Fruit fly (Drosophila melanogaster) Kc167 (cell line): Measurements from ENCODE around the gene CG34348.

Experiments used
- Myc ChIP-seq: fragments of >200 bp; optimal IDR thresholded peaks from 2 replicates; lab custom pipeline; 2017; ENCODE audit warnings: missing external identifiers
- Sin3A ChIP-seq: fragments of >200 bp; optimal IDR thresholded peaks from 2 replicates; lab custom pipeline; 2018; ENCODE audit warnings: missing external identifiers
- h ChIP-seq: fragments of >200 bp; optimal IDR thresholded peaks from 3 replicates; lab custom pipeline; 2018; ENCODE audit warnings: missing external identifiers
- insv ChIP-seq: fragments of >200 bp; optimal IDR thresholded peaks from 3 replicates; lab custom pipeline; 2018; ENCODE audit warnings: missing external identifiers
- psq ChIP-seq: fragments of >200 bp; optimal IDR thresholded peaks from 2 replicates; lab custom pipeline; 2017; ENCODE audit warnings: missing external identifiers
- ttk ChIP-seq: sonication (Bioruptor generic); optimal IDR thresholded peaks from 2 replicates; lab custom pipeline; 2017; ENCODE audit warnings: missing external identifiers

Gene CG34348

DNA sequence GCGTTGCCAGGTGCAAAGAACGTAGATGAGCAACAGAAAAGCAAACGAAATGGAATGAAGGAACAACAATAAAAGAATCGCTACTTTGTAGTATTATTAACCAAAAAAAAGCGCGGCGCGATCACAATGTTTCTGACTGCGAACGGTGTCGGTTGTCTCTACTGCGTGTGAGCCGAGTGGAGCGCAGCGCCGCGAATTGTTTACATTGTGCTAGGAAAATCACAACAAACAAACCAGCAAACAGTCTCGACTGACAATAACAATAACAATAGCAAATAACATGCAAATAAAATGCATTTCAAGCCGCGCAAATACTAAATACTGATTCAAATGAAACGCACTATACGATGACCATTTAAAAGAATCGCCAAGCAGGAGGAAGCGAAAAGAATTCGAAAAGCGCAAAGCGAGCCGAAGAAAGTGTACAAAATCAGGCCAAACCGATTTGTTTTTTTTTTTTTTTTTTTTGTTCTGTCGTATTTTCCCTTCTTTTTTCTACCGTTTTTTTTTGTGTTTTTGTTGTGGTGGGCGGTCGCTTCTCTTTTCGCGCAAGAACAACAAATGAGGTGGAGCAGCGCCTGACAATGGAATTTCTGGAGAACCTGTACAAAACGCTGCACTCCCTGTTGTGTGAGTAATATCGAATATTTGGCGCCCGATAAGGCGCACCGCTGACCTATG lies at the start of gene CG34348, which contains the start of gene Kap3:
CG34348 (plus strand) TSS at position 6 of the 681 bp plus-strand sequence.
Kap3 (minus strand) TSS at position 217 of the 681 bp plus-strand sequence.
- no peak for TF ChIP-seq Myc (lab: Kevin White, UChicago)
- no peak for TF ChIP-seq insv (lab: Kevin White, UChicago)
- TF ChIP-seq ttk (lab: Kevin White, UChicago) = no peak
- no peak for TF ChIP-seq Sin3A (lab: Kevin White, UChicago)
- no peak for TF ChIP-seq psq (lab: Kevin White, UChicago)
- no peak for TF ChIP-seq h (lab: Kevin White, UChicago)

DNA sequence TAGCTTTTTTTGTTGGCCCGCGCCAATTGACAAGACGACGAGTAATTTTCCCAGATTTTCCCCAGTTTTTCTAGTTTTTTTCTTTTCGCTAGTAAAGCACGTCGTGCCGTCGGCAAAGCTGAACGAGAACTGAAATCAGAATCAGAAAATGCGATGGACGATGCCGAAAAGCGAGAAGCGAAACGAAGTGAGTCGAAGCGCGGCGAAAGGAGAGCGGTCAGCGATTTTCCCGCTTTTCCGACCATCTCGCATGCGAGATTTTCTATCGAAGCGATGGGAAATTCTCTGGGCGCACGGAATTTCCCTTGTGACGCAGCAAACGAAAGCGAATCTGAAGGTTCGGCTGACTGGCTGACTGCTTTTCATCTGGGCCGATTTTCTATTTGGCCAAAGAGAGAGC lies 46.1 kb upstream of the CG34348 start:
- no peak for TF ChIP-seq Myc (lab: Kevin White, UChicago)

DNA sequence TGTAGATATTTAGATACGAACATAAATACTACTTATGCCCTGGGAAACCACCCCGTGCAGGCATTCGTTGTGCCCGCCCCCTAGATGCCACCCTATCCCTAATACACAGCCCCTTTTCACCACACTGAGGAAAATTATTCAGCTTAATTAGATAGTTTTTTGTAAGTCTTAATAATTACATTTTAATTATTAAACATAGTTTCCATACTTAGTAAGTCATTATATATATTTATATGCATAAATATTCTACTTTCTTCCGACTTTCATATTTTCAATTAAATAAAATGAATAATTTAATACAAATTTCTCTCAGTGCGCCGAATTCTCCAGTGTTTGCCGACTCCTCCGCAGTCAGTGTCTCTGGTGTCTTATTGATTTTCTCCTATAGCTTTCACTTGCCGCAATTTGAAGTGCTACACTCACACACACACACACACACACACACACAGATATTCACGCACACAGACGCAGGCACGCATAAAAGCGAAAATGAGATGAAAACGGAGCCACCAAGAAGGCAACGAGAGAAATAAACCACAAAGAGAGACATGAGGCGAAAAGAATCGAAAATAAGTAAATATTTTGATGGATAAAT lies 44.2 kb upstream of the CG34348 start:
- TF ChIP-seq Sin3A (lab: Kevin White, UChicago) (no peak), ttk (lab: Kevin White, UChicago) (no peak), Myc (lab: Kevin White, UChicago) (no peak), insv (lab: Kevin White, UChicago) (no peak), psq (lab: Kevin White, UChicago) (no peak), h (lab: Kevin White, UChicago) (no peak)

DNA sequence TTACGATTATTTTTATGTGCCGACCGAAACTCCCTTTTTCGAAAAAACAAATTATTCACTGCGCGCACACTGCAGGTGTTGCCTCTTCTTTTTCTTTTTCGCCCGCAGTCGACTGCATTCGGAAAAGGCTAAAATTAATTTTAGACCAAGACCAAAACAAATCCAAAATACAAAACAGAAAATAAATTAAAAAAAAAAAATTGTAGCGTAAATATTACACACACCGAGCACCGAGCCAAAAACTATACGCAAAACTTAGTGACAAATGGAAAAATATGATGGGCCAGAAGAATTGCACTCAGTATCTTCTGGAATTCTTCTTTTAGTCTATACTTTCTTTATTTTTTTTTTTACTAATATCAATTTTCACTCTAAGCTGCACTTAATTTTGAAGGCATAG lies 37.0 kb upstream of the CG34348 start, which contains the start of gene CG44422:
CG44422 (minus strand) TSS at position 101 of the 400 bp plus-strand sequence.
- TF ChIP-seq insv (lab: Kevin White, UChicago) = no peak
- TF ChIP-seq Myc (lab: Kevin White, UChicago) = no peak
- no peak for TF ChIP-seq Sin3A (lab: Kevin White, UChicago)
- no peak for TF ChIP-seq h (lab: Kevin White, UChicago)
- no peak for TF ChIP-seq psq (lab: Kevin White, UChicago)
- no peak for TF ChIP-seq ttk (lab: Kevin White, UChicago)

DNA sequence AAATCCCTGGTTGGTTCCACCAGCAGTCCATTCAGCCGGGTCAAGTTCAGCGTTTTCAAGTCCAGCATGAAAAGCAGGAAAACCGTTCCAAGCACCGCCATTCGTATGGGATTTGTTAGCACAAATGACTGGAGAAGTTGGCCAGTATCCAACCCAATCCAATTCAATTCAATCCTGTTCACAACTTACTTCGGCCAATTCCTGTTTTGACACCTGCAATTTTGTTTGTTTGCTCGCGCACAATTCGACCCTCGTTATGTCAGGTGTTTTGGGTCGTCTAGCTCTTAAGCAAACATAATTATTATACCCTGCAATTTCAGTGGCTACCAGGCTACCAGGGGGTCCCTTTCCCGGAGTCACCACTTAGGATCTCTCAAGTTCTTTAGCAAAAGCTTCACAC lies 28.6 kb upstream of the CG34348 start, which contains the start of gene Ir10a:
Ir10a (minus strand) TSS at position 101 of the 400 bp plus-strand sequence.
- TF ChIP-seq insv (lab: Kevin White, UChicago) (no peak), h (lab: Kevin White, UChicago) (no peak)

DNA sequence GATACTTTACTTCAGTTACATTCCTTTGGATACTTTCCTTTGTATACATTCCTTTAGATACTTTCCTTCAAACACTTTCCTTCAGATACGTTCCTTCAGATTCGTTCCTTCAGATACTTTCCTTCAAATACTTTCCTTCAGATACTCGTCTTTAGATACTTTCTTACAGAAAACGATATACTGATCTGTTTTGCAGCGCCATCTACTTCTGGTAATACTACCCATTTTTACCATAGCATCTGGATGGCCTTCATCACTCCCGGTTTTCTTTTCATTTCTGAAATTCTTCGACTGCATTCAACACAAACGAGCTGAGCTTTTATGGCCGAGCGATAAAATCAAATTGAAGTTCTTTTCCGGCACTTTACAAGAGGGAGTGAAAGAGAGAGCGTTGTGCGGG lies 19.8 kb upstream of the CG34348 start:
- TF ChIP-seq insv (lab: Kevin White, UChicago) (no peak), h (lab: Kevin White, UChicago) (no peak), psq (lab: Kevin White, UChicago) (no peak), Myc (lab: Kevin White, UChicago) (no peak), Sin3A (lab: Kevin White, UChicago) (no peak), ttk (lab: Kevin White, UChicago) (no peak)

DNA sequence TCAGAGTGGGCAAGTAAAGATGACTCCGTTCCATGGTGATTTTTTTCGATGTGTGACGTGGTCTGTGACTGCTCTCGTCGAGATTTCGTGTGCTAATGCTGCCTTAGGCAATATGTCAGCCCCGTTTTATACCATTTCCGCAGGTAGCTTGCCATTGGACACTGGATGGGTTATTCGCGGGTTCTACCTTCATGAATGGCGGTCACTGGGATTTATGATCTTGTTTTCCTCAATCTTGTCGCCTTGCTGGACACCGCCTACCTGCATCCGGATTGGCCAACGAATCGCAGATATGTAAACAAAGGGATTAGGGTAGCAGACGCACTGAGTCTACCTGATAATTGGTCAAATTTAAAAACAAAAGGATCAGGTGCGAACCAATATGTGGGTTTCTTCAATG lies 17.4 kb upstream of the CG34348 start, which contains the start of gene sisA:
sisA (minus strand) TSS at position 101 of the 400 bp plus-strand sequence.
- TF ChIP-seq ttk (lab: Kevin White, UChicago) (no peak), Myc (lab: Kevin White, UChicago) (no peak), insv (lab: Kevin White, UChicago) (no peak), Sin3A (lab: Kevin White, UChicago) (no peak), psq (lab: Kevin White, UChicago) (no peak), h (lab: Kevin White, UChicago) (no peak)

DNA sequence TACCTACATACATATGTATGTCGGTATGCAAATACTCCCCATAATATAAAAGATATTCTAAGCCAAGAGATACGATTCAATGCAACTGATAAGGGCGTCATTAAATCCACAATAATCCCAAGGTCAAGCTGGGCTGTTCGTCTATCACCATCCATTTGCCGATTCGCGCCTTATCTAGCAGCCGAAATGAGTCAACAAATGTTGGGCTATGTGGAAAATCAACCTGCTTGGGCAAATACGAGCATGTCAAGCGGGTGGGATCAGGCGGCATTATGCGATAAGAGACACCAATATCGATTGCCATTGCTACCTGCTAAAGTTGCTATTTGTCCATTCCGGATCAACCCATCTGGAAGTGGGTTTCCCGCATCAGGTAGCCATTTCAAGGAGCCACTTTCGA lies 17.0 kb upstream of the CG34348 start:
- TF ChIP-seq h (lab: Kevin White, UChicago) (no peak), insv (lab: Kevin White, UChicago) (no peak), psq (lab: Kevin White, UChicago) (no peak), Myc (lab: Kevin White, UChicago) (no peak), ttk (lab: Kevin White, UChicago) (no peak), Sin3A (lab: Kevin White, UChicago) (no peak)

DNA sequence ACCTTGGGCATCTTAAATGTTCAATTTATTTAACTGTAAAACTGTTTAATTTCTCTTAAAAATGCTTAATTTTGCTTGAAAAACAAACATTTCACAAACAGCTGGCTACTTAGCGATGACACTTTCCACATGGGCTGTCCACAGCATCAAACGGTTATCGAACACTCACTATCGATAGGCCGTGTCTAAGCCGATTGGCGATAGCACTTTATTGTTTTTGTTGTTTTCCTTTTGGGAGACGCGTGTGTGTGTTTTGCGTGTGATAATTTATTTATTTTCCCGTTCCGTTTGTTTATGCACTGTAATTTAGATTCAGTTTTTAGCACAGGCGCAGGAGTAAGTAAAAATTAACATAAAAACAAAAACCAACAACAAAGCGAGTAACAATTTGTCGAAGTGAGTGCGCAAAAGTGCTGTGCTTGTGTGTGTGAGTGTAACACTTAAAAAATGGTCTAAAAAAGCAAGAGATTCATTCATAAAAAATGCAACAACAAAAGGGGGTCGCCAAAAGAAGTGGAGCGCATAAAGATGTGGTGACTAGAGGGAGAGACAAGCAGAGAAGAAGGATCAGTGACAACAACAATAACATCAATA lies 14.4 kb upstream of the CG34348 start, which contains the start of gene Gapvd1:
Gapvd1 (plus strand) TSS at position 211 of the 594 bp plus-strand sequence.
- no peak for TF ChIP-seq insv (lab: Kevin White, UChicago)
- no peak for TF ChIP-seq psq (lab: Kevin White, UChicago)
- TF ChIP-seq ttk (lab: Kevin White, UChicago) = no peak
- TF ChIP-seq Sin3A (lab: Kevin White, UChicago) = no peak
- no peak for TF ChIP-seq h (lab: Kevin White, UChicago)
- no peak for TF ChIP-seq Myc (lab: Kevin White, UChicago)

DNA sequence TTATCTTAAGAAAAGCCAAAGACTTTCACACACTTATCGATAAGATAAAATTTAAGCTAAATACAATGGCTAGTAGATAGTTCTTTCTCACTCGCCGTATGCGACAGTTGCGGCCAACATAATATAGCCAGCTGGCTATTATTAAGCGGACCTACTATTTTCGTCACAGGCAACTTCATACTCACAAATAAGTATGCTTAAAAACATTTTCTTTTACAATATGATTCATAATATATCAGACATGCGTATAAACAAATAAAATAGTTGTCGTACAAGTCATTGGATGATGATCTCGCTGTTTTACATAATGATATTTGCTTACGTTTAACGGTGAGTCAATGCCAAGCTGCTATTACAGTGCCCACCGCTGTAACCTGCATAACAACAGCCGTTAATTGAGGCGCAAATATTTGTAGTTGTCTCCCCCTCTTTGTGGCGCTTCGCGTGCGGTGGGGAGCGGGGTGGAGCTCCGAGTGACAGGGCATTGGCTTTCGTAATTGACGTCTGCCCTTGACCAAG lies 13.4 kb upstream of the CG34348 start:
- TF ChIP-seq psq (lab: Kevin White, UChicago) = no peak
- TF ChIP-seq insv (lab: Kevin White, UChicago) = no peak
- no peak for TF ChIP-seq Sin3A (lab: Kevin White, UChicago)
- no peak for TF ChIP-seq ttk (lab: Kevin White, UChicago)
- TF ChIP-seq Myc (lab: Kevin White, UChicago) = no peak
- no peak for TF ChIP-seq h (lab: Kevin White, UChicago)
